Worm (Caenorhabditis elegans) whole organism, early embryonic: ENCODE data around the gene Y77E11A.8.

Source experiments
- ama-1 ChIP-seq: fragments of 150-350 bp; optimal IDR thresholded peaks from 2 replicates; lab custom pipeline; 2014
- ceh-13 ChIP-seq: fragments of 200-800 bp; sonication (Bioruptor generic); optimal IDR thresholded peaks from 2 replicates; lab custom pipeline; 2018; ENCODE audit warnings: mild to moderate bottlenecking, missing genetic modification characterization, missing compliant biosample characterization
- ceh-36 ChIP-seq: sonication (generic microtip); optimal IDR thresholded peaks from 2 replicates; lab custom pipeline; 2016; ENCODE audit warnings: missing genetic modification characterization, inconsistent platforms, missing compliant biosample characterization
- ets-7 ChIP-seq: sonication (generic microtip); optimal IDR thresholded peaks from 2 replicates; lab custom pipeline; 2016; ENCODE audit warnings: missing genotype, missing genetic modification characterization, missing compliant biosample characterization
- flt-1 ChIP-seq: fragments of 200-800 bp; sonication (Bioruptor generic); IDR thresholded peaks from 2 replicates; pipeline ENCODE4 v1.3.6; 2022; ENCODE audit warnings: missing genetic modification characterization, missing compliant biosample characterization
- hmbx-1 ChIP-seq: sonication (generic microtip); optimal IDR thresholded peaks from 2 replicates; lab custom pipeline; 2016; ENCODE audit warnings: mild to moderate bottlenecking, missing genetic modification characterization, missing compliant biosample characterization
- hmg-4 ChIP-seq: fragments of 200-800 bp; sonication (Bioruptor generic); optimal IDR thresholded peaks from 2 replicates; lab custom pipeline; 2018; ENCODE audit warnings: mild to moderate bottlenecking, missing genetic modification characterization, missing compliant biosample characterization
- pes-1 ChIP-seq: fragments of 200-800 bp; sonication (Bioruptor generic); IDR thresholded peaks from 2 replicates; pipeline ENCODE4 v1.3.6; 2022; ENCODE audit warnings: missing genetic modification reagents, missing genetic modification characterization, missing compliant biosample characterization
- tbx-37 ChIP-seq: fragments of 200-800 bp; sonication (Bioruptor generic); conservative IDR thresholded peaks from 2 replicates; pipeline ENCODE4 v1.3.6; 2022; ENCODE audit warnings: missing genetic modification reagents, missing genetic modification characterization, missing compliant biosample characterization

DNA sequence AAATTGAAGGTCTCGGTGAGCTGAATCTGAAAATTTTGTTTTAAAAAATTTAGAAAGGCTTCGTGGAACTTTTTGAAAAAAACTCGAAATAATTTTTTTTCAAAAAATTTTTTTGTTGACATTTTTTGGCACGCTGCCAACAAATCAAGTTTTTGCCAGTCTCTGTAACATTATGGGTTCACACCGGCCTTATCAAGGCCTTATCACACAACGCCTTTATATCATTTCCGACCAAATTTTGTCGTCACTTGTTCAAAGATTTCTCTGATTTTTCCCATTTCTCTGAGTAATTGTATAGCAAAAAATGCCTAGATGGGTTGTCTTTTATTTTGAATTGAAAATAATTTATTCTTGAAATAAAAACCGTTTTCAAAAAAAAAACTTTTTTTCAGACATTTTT is 19.1 kb downstream of the Y77E11A.8 start:
- TF ChIP-seq pes-1 (GFP tag; lab: Robert Waterston, UW) (no peak), ets-7 (no peak), hmbx-1 (tag; lab: Kevin White, UChicago) (no peak), hmg-4 (no peak), ceh-13 (GFP tag; lab: Kevin White, UChicago) (no peak), ama-1 (lab: Kevin White, UChicago) (no peak), flt-1 (GFP tag; lab: Robert Waterston, UW) (no peak), tbx-37 (GFP tag; lab: Robert Waterston, UW) (no peak), ceh-36 (tag; lab: Kevin White, UChicago) (no peak)
